Comparison of ENCODE assay signal across 5 fruit fly cellular contexts in the genomic region with DNA sequence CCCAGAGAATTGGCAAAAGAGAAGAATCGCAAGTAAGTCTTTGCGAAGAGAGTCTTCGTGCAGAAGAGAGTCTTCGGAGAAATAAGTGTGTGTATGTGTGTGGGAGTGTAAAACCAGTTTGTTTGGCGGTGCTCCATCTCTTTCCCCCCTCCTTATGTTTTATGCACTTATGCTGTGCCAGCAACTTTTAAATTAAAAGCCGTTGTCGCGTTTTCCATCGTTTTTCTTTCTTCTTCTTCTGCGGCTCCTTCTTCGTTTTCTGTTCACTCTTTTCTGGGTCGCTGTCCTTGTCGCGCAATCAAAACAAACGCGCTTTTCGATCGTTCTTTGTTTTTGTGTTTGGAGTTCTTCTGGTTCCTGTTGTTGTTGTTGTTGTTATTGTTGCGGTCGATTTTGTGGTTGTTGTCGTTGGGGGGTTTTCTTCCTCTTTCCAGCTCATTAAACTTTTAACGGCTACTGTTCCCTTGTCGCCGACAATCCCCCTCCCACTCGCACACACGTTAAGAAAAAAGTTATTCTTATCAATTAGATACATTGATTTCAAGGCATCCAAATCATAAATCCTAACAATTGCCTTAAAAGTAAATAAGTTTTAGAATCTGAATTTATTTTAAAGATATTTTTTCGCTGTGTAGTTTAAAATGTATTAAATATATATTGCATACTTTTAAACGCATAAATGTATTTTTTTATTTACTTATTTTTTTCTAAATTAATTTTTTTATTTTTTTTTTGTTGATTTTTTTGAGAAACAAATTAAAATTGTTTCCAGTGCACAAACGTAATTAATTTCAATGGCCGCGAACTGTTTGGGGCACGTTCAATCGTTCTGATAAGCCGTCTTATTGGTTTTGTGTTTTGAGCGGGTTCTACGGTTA.
TF ChIP-seq lines count a peak whose summit lies in the region.

No protein-coding gene starts in this region.

- TF ChIP-seq CTCF in whole organism, embryonic (GFP tag; optimal IDR thresholded peaks at IDR 0.05; lab: Kevin White, UChicago): no peak

TF ChIP-seq in whole organism, adult, 20 proteins besides CTCF, POLR2A, EP300 and RAD21:
- no peak for TF ChIP-seq CG5204 (GFP tag; optimal IDR thresholded peaks at IDR 0.05; lab: Kevin White, UChicago)
- TF ChIP-seq kay (GFP tag; lab: Kevin White, UChicago; ENCODE audit: borderline replicate concordance): no peak
- peak; percentile 99 for TF ChIP-seq tj (GFP tag; optimal IDR thresholded peaks at IDR 0.05; lab: Kevin White, UChicago)
- TF ChIP-seq CG7101 (tag; optimal IDR thresholded peaks at IDR 0.05; lab: Kevin White, UChicago): peak; percentile 40
- TF ChIP-seq pad (GFP tag; optimal IDR thresholded peaks at IDR 0.05; lab: Kevin White, UChicago): peak; percentile 42
- no peak for TF ChIP-seq Crg-1 (GFP tag; optimal IDR thresholded peaks at IDR 0.05; lab: Kevin White, UChicago)
- TF ChIP-seq CG14711 (tag; optimal IDR thresholded peaks at IDR 0.05; lab: Kevin White, UChicago): peak; percentile 61
- no peak for TF ChIP-seq cnc (optimal IDR thresholded peaks at IDR 0.05; lab: Kevin White, UChicago)
- TF ChIP-seq CG12768 (GFP tag; optimal IDR thresholded peaks at IDR 0.05; lab: Kevin White, UChicago): no peak
- peak; percentile 24 for TF ChIP-seq CG11617 (GFP tag; optimal IDR thresholded peaks at IDR 0.05; lab: Kevin White, UChicago)
- TF ChIP-seq bab1 (GFP tag; optimal IDR thresholded peaks at IDR 0.05; lab: Kevin White, UChicago): peak; percentile 58

TF ChIP-seq in whole organism, embryonic, 481 proteins besides CTCF, POLR2A, EP300 and RAD21 (continues in another document):
- TF ChIP-seq kah (GFP tag; optimal IDR thresholded peaks at IDR 0.05; lab: Kevin White, UChicago) (peak; percentile 59), chinmo (GFP tag; IDR thresholded peaks at IDR 0.05; lab: Robert Waterston, UW; ENCODE audit: partially characterized antibody) (peak; percentile 96; the same call in 3 of the 4 replicates), crol (GFP tag; IDR thresholded peaks at IDR 0.05; lab: Robert Waterston, UW) (no peak), sd (tag; optimal IDR thresholded peaks at IDR 0.05; lab: Kevin White, UChicago) (peak; percentile 50), p53 (GFP tag; optimal IDR thresholded peaks at IDR 0.05; lab: Kevin White, UChicago) (no peak), fd3F (GFP tag; optimal IDR thresholded peaks at IDR 0.05; lab: Kevin White, UChicago) (peak; percentile 81), CG32532 (GFP tag; IDR thresholded peaks at IDR 0.05; lab: Robert Waterston, UW) (peak; percentile 63), ERR (GFP tag; optimal IDR thresholded peaks at IDR 0.05; lab: Kevin White, UChicago) (no peak), CG6654 (GFP tag; optimal IDR thresholded peaks at IDR 0.05; lab: Kevin White, UChicago) (peak; percentile 29), CG16863 (GFP tag; optimal IDR thresholded peaks at IDR 0.05; lab: Kevin White, UChicago) (peak; percentile 14), vnd (GFP tag; IDR thresholded peaks at IDR 0.05; lab: Robert Waterston, UW; ENCODE audit: partially characterized antibody) (no peak), CG7556 (GFP tag; optimal IDR thresholded peaks at IDR 0.05; lab: Kevin White, UChicago) (peak; percentile 89), CG17328 (GFP tag; IDR thresholded peaks at IDR 0.05; lab: Robert Waterston, UW) (peak; percentile 73), jumu (GFP tag; optimal IDR thresholded peaks at IDR 0.05; lab: Kevin White, UChicago) (peak; percentile 0), Rx (GFP tag; IDR thresholded peaks at IDR 0.05; lab: Robert Waterston, UW) (no peak), Fer3 (tag; optimal IDR thresholded peaks at IDR 0.05; lab: Kevin White, UChicago) (peak; percentile 79), Max (GFP tag; optimal IDR thresholded peaks at IDR 0.05; lab: Kevin White, UChicago) (peak; percentile 45)

TF ChIP-seq in whole organism, prepupa, 60 proteins besides CTCF, POLR2A, EP300 and RAD21 (continues in another document):
- TF ChIP-seq lz (GFP tag; optimal IDR thresholded peaks at IDR 0.05; lab: Kevin White, UChicago): peak; percentile 74
- peak; percentile 80 for TF ChIP-seq achi (GFP tag; optimal IDR thresholded peaks at IDR 0.05; lab: Kevin White, UChicago)
- TF ChIP-seq Eip93F (GFP tag; optimal IDR thresholded peaks at IDR 0.05; lab: Kevin White, UChicago): peak; percentile 17
- peak; percentile 7 for TF ChIP-seq fkh (GFP tag; optimal IDR thresholded peaks at IDR 0.05; lab: Kevin White, UChicago)
- peak; percentile 4 for TF ChIP-seq dac (GFP tag; optimal IDR thresholded peaks at IDR 0.05; lab: Kevin White, UChicago)
- peak; percentile 13 for TF ChIP-seq CG16779 (tag; optimal IDR thresholded peaks at IDR 0.05; lab: Kevin White, UChicago)
- peak; percentile 72 for TF ChIP-seq Sox102F (GFP tag; optimal IDR thresholded peaks at IDR 0.05; lab: Kevin White, UChicago)
- TF ChIP-seq Smox (GFP tag; optimal IDR thresholded peaks at IDR 0.05; lab: Kevin White, UChicago): peak; percentile 78
- peak; percentile 26 for TF ChIP-seq fd59A (GFP tag; optimal IDR thresholded peaks at IDR 0.05; lab: Kevin White, UChicago)
- peak; percentile 31 for TF ChIP-seq Ets21C (GFP tag; optimal IDR thresholded peaks at IDR 0.05; lab: Kevin White, UChicago)
- TF ChIP-seq CG31627 (GFP tag; optimal IDR thresholded peaks at IDR 0.05; lab: Kevin White, UChicago): peak; percentile 81
- peak; percentile 82 for TF ChIP-seq topi (GFP tag; optimal IDR thresholded peaks at IDR 0.05; lab: Kevin White, UChicago)
- peak; percentile 77 for TF ChIP-seq cyc (GFP tag; optimal IDR thresholded peaks at IDR 0.05; lab: Kevin White, UChicago)
- TF ChIP-seq ss (GFP tag; optimal IDR thresholded peaks at IDR 0.05; lab: Kevin White, UChicago): peak; percentile 69 to 70
- TF ChIP-seq Sox14 (GFP tag; optimal IDR thresholded peaks at IDR 0.05; lab: Kevin White, UChicago): peak; percentile 77
- peak; percentile 62 for TF ChIP-seq CG6808 (GFP tag; optimal IDR thresholded peaks at IDR 0.05; lab: Kevin White, UChicago)
- TF ChIP-seq Hr38 (GFP tag; optimal IDR thresholded peaks at IDR 0.05; lab: Kevin White, UChicago): no peak
- peak; percentile 95 for TF ChIP-seq Eip78C (GFP tag; lab: Kevin White, UChicago)

TF ChIP-seq in whole organism, pupa, 21 proteins besides CTCF, POLR2A, EP300 and RAD21 (continues in another document):
- peak; percentile 61 for TF ChIP-seq Pif1A (GFP tag; optimal IDR thresholded peaks at IDR 0.05; lab: Kevin White, UChicago)
- peak; percentile 96 for TF ChIP-seq EcR (GFP tag; optimal IDR thresholded peaks at IDR 0.05; lab: Kevin White, UChicago)
- peak; percentile 77 for TF ChIP-seq CG34367 (tag; optimal IDR thresholded peaks at IDR 0.05; lab: Kevin White, UChicago)
- TF ChIP-seq CG13204 (GFP tag; optimal IDR thresholded peaks at IDR 0.05; lab: Kevin White, UChicago): peak; percentile 36
- TF ChIP-seq gl (tag; optimal IDR thresholded peaks at IDR 0.05; lab: Kevin White, UChicago): no peak
- no peak for TF ChIP-seq CG32121 (GFP tag; IDR thresholded peaks at IDR 0.05; lab: Robert Waterston, UW)
- no peak; the same call in 1 of the 2 replicates for TF ChIP-seq Ets98B (GFP tag; IDR thresholded peaks at IDR 0.05; lab: Robert Waterston, UW)
- peak; percentile 44; the same call in 1 of the 2 replicates for TF ChIP-seq CG12605 (GFP tag; IDR thresholded peaks at IDR 0.05; lab: Robert Waterston, UW)
- peak; percentile 64 for TF ChIP-seq Pif1B (GFP tag; optimal IDR thresholded peaks at IDR 0.05; lab: Kevin White, UChicago)
- peak; percentile 85 for TF ChIP-seq Snoo (tag; optimal IDR thresholded peaks at IDR 0.05; lab: Kevin White, UChicago)
- TF ChIP-seq CG9948 (tag; optimal IDR thresholded peaks at IDR 0.05; lab: Kevin White, UChicago): peak; percentile 91
- TF ChIP-seq D1 (tag; optimal IDR thresholded peaks at IDR 0.05; lab: Kevin White, UChicago): peak; percentile 92
- peak; percentile 81 for TF ChIP-seq CG14655 (GFP tag; optimal IDR thresholded peaks at IDR 0.05; lab: Kevin White, UChicago)
- peak; percentile 65 for TF ChIP-seq CG8301 (tag; optimal IDR thresholded peaks at IDR 0.05; lab: Kevin White, UChicago)
- no peak for TF ChIP-seq CG4496 (GFP tag; IDR thresholded peaks at IDR 0.05; lab: Robert Waterston, UW)
- TF ChIP-seq CG10348 (GFP tag; IDR thresholded peaks at IDR 0.05; lab: Robert Waterston, UW): no peak
- TF ChIP-seq fd96Ca (GFP tag; IDR thresholded peaks at IDR 0.05; lab: Robert Waterston, UW): no peak
- peak; percentile 86 for TF ChIP-seq CG15710 (tag; optimal IDR thresholded peaks at IDR 0.05; lab: Kevin White, UChicago)
- peak; percentile 84 for TF ChIP-seq CG17806 (tag; optimal IDR thresholded peaks at IDR 0.05; lab: Kevin White, UChicago)

TF ChIP-seq in whole organism, wandering third instar larva, 38 proteins besides CTCF, POLR2A, EP300 and RAD21 (continues in another document):
- TF ChIP-seq Sp1 (GFP tag; optimal IDR thresholded peaks at IDR 0.05; lab: Kevin White, UChicago) (peak; percentile 93), Myc (optimal IDR thresholded peaks at IDR 0.05; lab: Kevin White, UChicago) (no peak), Dif (GFP tag; optimal IDR thresholded peaks at IDR 0.05; lab: Kevin White, UChicago; ENCODE audit: partially characterized antibody) (peak; percentile 48), Hr83 (GFP tag; optimal IDR thresholded peaks at IDR 0.05; lab: Kevin White, UChicago; ENCODE audit: poor library complexity, severe bottlenecking) (no peak), lola (GFP tag; optimal IDR thresholded peaks at IDR 0.05; lab: Kevin White, UChicago) (no peak), usp (GFP tag; optimal IDR thresholded peaks at IDR 0.05; lab: Kevin White, UChicago) (no peak), h (GFP tag; optimal IDR thresholded peaks at IDR 0.05; lab: Kevin White, UChicago) (peak; percentile 68), GATAd (GFP tag; optimal IDR thresholded peaks at IDR 0.05; lab: Kevin White, UChicago) (no peak), CrebA (GFP tag; optimal IDR thresholded peaks at IDR 0.05; lab: Kevin White, UChicago; ENCODE audit: borderline replicate concordance) (no peak), woc (GFP tag; optimal IDR thresholded peaks at IDR 0.05; lab: Kevin White, UChicago) (peak; percentile 2), psq (GFP tag; optimal IDR thresholded peaks at IDR 0.05; lab: Kevin White, UChicago) (peak; percentile 99), Rel (GFP tag; optimal IDR thresholded peaks at IDR 0.05; lab: Kevin White, UChicago) (no peak), Rel (tag; optimal IDR thresholded peaks at IDR 0.05; lab: Kevin White, UChicago) (peak; percentile 80), Dfd (GFP tag; optimal IDR thresholded peaks at IDR 0.05; lab: Kevin White, UChicago) (no peak), CG32264 (GFP tag; optimal IDR thresholded peaks at IDR 0.05; lab: Kevin White, UChicago) (no peak), N (GFP tag; optimal IDR thresholded peaks at IDR 0.05; lab: Kevin White, UChicago) (no peak), Vsx2 (GFP tag; optimal IDR thresholded peaks at IDR 0.05; lab: Kevin White, UChicago; ENCODE audit: partially characterized antibody) (peak; percentile 75), br (GFP tag; optimal IDR thresholded peaks at IDR 0.05; lab: Kevin White, UChicago) (peak; percentile 56), OdsH (GFP tag; optimal IDR thresholded peaks at IDR 0.05; lab: Kevin White, UChicago) (peak; percentile 78), sv (GFP tag; optimal IDR thresholded peaks at IDR 0.05; lab: Kevin White, UChicago) (peak; percentile 36), dsf (GFP tag; optimal IDR thresholded peaks at IDR 0.05; lab: Kevin White, UChicago; ENCODE audit: borderline replicate concordance) (peak; percentile 18)
